Worm (Caenorhabditis elegans): ENCODE results near the gene nmad-1.

DNA sequence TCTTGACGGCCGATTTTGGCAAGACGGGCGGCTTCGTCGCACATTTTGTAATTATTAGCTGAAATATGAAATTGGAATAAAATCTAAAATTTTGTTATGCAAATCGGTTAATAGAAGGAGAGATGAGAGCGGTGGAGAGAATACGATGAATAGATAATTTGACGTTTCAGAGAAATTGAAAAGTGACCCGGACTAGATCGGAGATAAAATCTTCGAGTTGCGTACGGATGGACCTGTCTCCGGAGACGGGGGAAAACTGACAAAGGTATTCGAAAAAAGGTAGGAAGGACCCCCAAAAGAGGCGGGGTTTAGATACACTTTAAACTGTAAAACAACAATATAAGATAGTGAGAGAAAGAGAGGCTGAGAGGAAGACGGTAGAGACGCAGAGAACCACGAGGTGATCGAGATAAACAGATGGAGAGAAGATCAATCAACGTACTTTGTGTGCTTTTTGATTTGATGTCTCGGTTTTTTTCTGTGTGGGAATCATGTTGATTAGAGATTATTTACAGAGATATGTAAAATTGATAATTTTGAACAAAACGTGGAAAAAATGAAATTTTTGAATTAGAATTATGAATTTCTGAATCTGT, 2.6 kb downstream of the nmad-1 start, which contains the start of gene F09F7.6:
- TF ChIP-seq nhr-12 (tag; optimal IDR thresholded peaks at IDR 0.05) (no peak), nhr-28 (tag; optimal IDR thresholded peaks at IDR 0.05) (no peak), elt-3 (tag; optimal IDR thresholded peaks at IDR 0.05) (no peak), ztf-11 (tag; optimal IDR thresholded peaks at IDR 0.05) (no peak), blmp-1 (tag; optimal IDR thresholded peaks at IDR 0.05) (no peak), unc-62 (GFP tag; optimal IDR thresholded peaks at IDR 0.05) (no peak), pha-4 (tag; optimal IDR thresholded peaks at IDR 0.05) (no peak), ces-1 (GFP tag; optimal IDR thresholded peaks at IDR 0.05) (no peak), tbx-8 (GFP tag; optimal IDR thresholded peaks at IDR 0.05) (no peak), lsy-2 (tag; optimal IDR thresholded peaks at IDR 0.05) (no peak)
